Fruit fly (Drosophila melanogaster) whole organism, embryonic: ENCODE results near the gene CG3009.

Experiments
- Ada2b ChIP-seq: fragments of 200-800 bp; sonication (Bioruptor generic); IDR thresholded peaks from 2 replicates; pipeline ENCODE4 v1.3.6; 2022; ENCODE audit warnings: missing biosample characterization, missing genetic modification characterization
- Atf3 ChIP-seq: fragments of 200-800 bp; sonication (Bioruptor generic); optimal IDR thresholded peaks from 3 replicates; lab custom pipeline; 2016; ENCODE audit warnings: missing biosample characterization, missing genetic modification characterization
- CG10147 ChIP-seq: fragments of 200-800 bp; sonication (Bioruptor generic); optimal IDR thresholded peaks from 2 replicates; lab custom pipeline; 2019; ENCODE audit warnings: missing biosample characterization, mild to moderate bottlenecking, missing genetic modification characterization, moderate library complexity
- CG10959 ChIP-seq: fragments of 200-800 bp; sonication (Bioruptor generic); IDR thresholded peaks from 2 replicates; pipeline ENCODE4 v1.3.6; 2022; ENCODE audit warnings: missing biosample characterization, missing genetic modification characterization
- CG11398 ChIP-seq: fragments of 200-800 bp; sonication (Bioruptor generic); optimal IDR thresholded peaks from 2 replicates; lab custom pipeline; 2016; ENCODE audit warnings: missing biosample characterization, missing genetic modification characterization
- CG12744 ChIP-seq: fragments of 200-800 bp; sonication (Bioruptor generic); optimal IDR thresholded peaks from 2 replicates; lab custom pipeline; 2016; ENCODE audit warnings: missing biosample characterization, missing genetic modification characterization
- CG13424 ChIP-seq: fragments of 200-800 bp; sonication (Bioruptor generic); optimal IDR thresholded peaks from 2 replicates; lab custom pipeline; 2019; ENCODE audit warnings: missing biosample characterization, mild to moderate bottlenecking, missing genetic modification characterization, moderate library complexity
- CG14050 ChIP-seq: fragments of 200-800 bp; sonication (Bioruptor generic); IDR thresholded peaks from 3 replicates; pipeline ENCODE4 v1.3.6; 2022; ENCODE audit warnings: missing biosample characterization, missing genetic modification characterization
- CG14441 ChIP-seq: fragments of 200-800 bp; sonication (Bioruptor generic); IDR thresholded peaks from 2 replicates; pipeline ENCODE4 v1.3.6; 2022; ENCODE audit warnings: missing biosample characterization, missing genetic modification characterization
- CG1603 ChIP-seq: fragments of 200-800 bp; sonication (Bioruptor generic); optimal IDR thresholded peaks from 2 replicates; lab custom pipeline; 2019; ENCODE audit warnings: missing biosample characterization, mild to moderate bottlenecking, missing genetic modification characterization, moderate library complexity
- CG16779 ChIP-seq: fragments of 200-800 bp; sonication (Bioruptor generic); IDR thresholded peaks from 2 replicates; pipeline ENCODE4 v1.3.6; 2022; ENCODE audit warnings: missing biosample characterization, missing genetic modification characterization
- CG30020 ChIP-seq: fragments of 200-800 bp; optimal IDR thresholded peaks from 2 replicates; lab custom pipeline; 2019; ENCODE audit warnings: missing biosample characterization, mild to moderate bottlenecking, missing genetic modification characterization, moderate library complexity
- CG31388 ChIP-seq: fragments of 200-800 bp; sonication (Bioruptor generic); optimal IDR thresholded peaks from 2 replicates; lab custom pipeline; 2016; ENCODE audit warnings: missing biosample characterization, missing genetic modification characterization
- CG31441 ChIP-seq: fragments of 200-800 bp; sonication (Bioruptor generic); IDR thresholded peaks from 2 replicates; pipeline ENCODE4 v1.3.6; 2022; ENCODE audit warnings: missing biosample characterization, missing genetic modification characterization
- CG32772 ChIP-seq: fragments of 200-800 bp; sonication (Bioruptor generic); IDR thresholded peaks from 2 replicates; pipeline ENCODE4 v1.3.6; 2022; ENCODE audit warnings: missing biosample characterization, missing genetic modification characterization
- CG33213 ChIP-seq: fragments of 200-800 bp; sonication (Bioruptor generic); optimal IDR thresholded peaks from 3 replicates; lab custom pipeline; 2016; ENCODE audit warnings: missing biosample characterization, missing genetic modification characterization
- CG42726 ChIP-seq: fragments of 200-800 bp; sonication (Bioruptor generic); IDR thresholded peaks from 2 replicates; pipeline ENCODE4 v1.3.6; 2022; ENCODE audit warnings: missing biosample characterization, missing genetic modification characterization; ENCODE audit not compliant: partially characterized antibody
- CG6689 ChIP-seq: fragments of 200-800 bp; sonication (Bioruptor generic); IDR thresholded peaks from 2 replicates; pipeline ENCODE4 v1.3.6; 2022; ENCODE audit warnings: missing biosample characterization, missing genetic modification characterization
- CG6765 ChIP-seq: fragments of 200-800 bp; sonication (Bioruptor generic); optimal IDR thresholded peaks from 3 replicates; lab custom pipeline; 2017; ENCODE audit warnings: missing biosample characterization, mild to moderate bottlenecking, missing genetic modification characterization
- CG9817 ChIP-seq: fragments of 200-800 bp; sonication (Bioruptor generic); optimal IDR thresholded peaks from 2 replicates; lab custom pipeline; 2018; ENCODE audit warnings: missing biosample characterization, mild to moderate bottlenecking, missing genetic modification characterization, moderate library complexity
- Camta ChIP-seq: fragments of 200-800 bp; sonication (Bioruptor generic); optimal IDR thresholded peaks from 2 replicates; lab custom pipeline; 2016; ENCODE audit warnings: missing biosample characterization, missing genetic modification characterization
- E2f2 ChIP-seq: fragments of 200-800 bp; sonication (Bioruptor generic); IDR thresholded peaks from 2 replicates; pipeline ENCODE4 v1.3.6; 2022; ENCODE audit warnings: missing biosample characterization, missing genetic modification characterization
- Gsc ChIP-seq: fragments of 200-800 bp; sonication (Bioruptor generic); IDR thresholded peaks from 2 replicates; pipeline ENCODE4 v1.3.6; 2022; ENCODE audit warnings: missing biosample characterization, missing genetic modification characterization
- H15 ChIP-seq: fragments of 200-800 bp; sonication (Bioruptor generic); IDR thresholded peaks from 3 replicates; pipeline ENCODE4 v1.3.6; 2022; ENCODE audit warnings: missing biosample characterization, missing genetic modification characterization
- HmgD ChIP-seq: fragments of 200-800 bp; sonication (Bioruptor generic); optimal IDR thresholded peaks from 3 replicates; lab custom pipeline; 2016; ENCODE audit warnings: missing biosample characterization, missing genetic modification characterization
- Kr ChIP-seq: fragments of 200-800 bp; sonication (Bioruptor generic); optimal IDR thresholded peaks from 2 replicates; lab custom pipeline; 2017; ENCODE audit warnings: missing biosample characterization, mild to moderate bottlenecking, missing genetic modification characterization
- NC2β ChIP-seq: fragments of 200-800 bp; sonication (Bioruptor generic); optimal IDR thresholded peaks from 2 replicates; lab custom pipeline; 2016; ENCODE audit warnings: missing biosample characterization, missing genetic modification characterization
- PHDP ChIP-seq: fragments of 200-800 bp; sonication (Bioruptor generic); optimal IDR thresholded peaks from 3 replicates; lab custom pipeline; 2018; ENCODE audit warnings: missing biosample characterization, mild to moderate bottlenecking, missing genetic modification characterization, moderate library complexity
- Rfx ChIP-seq: fragments of 200-800 bp; sonication (Bioruptor generic); IDR thresholded peaks from 2 replicates; pipeline ENCODE4 v1.3.6; 2022; ENCODE audit warnings: missing biosample characterization, missing genetic modification characterization
- Ssrp ChIP-seq: fragments of 200-800 bp; sonication (Bioruptor generic); optimal IDR thresholded peaks from 2 replicates; lab custom pipeline; 2018; ENCODE audit warnings: missing biosample characterization, mild to moderate bottlenecking, missing genetic modification characterization, moderate library complexity
- bcd ChIP-seq: fragments of 200-800 bp; sonication (Bioruptor generic); optimal IDR thresholded peaks from 2 replicates; lab custom pipeline; 2017; ENCODE audit warnings: missing biosample characterization, mild to moderate bottlenecking, missing genetic modification characterization
- chinmo ChIP-seq: fragments of 200-800 bp; sonication (Bioruptor generic); IDR thresholded peaks from 4 replicates; pipeline ENCODE4 v1.3.6; 2022; ENCODE audit warnings: missing biosample characterization, missing genetic modification characterization; ENCODE audit not compliant: partially characterized antibody
- dm ChIP-seq: fragments of 200-800 bp; sonication (Bioruptor generic); optimal IDR thresholded peaks from 3 replicates; lab custom pipeline; 2016; ENCODE audit warnings: missing biosample characterization, missing genetic modification characterization
- dpn ChIP-seq, 2 experiments: fragments of 200-800 bp; sonication (Bioruptor generic); optimal IDR thresholded peaks; 3 replicates each; lab custom pipeline; 2016; ENCODE audit warnings: missing biosample characterization in 2 of 2, missing genetic modification characterization in 2 of 2
- fd3F ChIP-seq: fragments of 200-800 bp; sonication (Bioruptor generic); optimal IDR thresholded peaks from 2 replicates; lab custom pipeline; 2018; ENCODE audit warnings: missing biosample characterization, mild to moderate bottlenecking, missing genetic modification characterization, moderate library complexity
- fd64A ChIP-seq: fragments of 200-800 bp; sonication (Bioruptor generic); optimal IDR thresholded peaks from 3 replicates; lab custom pipeline; 2018; ENCODE audit warnings: missing biosample characterization, mild to moderate bottlenecking, missing genetic modification characterization
- gem ChIP-seq: fragments of 200-800 bp; sonication (Bioruptor generic); optimal IDR thresholded peaks from 2 replicates; lab custom pipeline; 2019; ENCODE audit warnings: missing biosample characterization, mild to moderate bottlenecking, missing genetic modification characterization, moderate library complexity
- gfzf ChIP-seq: fragments of 200-800 bp; sonication (Bioruptor generic); optimal IDR thresholded peaks from 2 replicates; lab custom pipeline; 2016; ENCODE audit warnings: missing biosample characterization, mild to moderate bottlenecking, missing genetic modification characterization, moderate library complexity
- hth ChIP-seq: fragments of >200 bp; optimal IDR thresholded peaks from 2 replicates; lab custom pipeline; 2017; ENCODE audit warnings: inconsistent platforms
- lola ChIP-seq, 3 experiments: fragments of >200 bp in 2 of 3; fragments of 200-800 bp in 1 of 3; sonication (Bioruptor generic) in 1 of 3; optimal IDR thresholded peaks; 2 replicates each; lab custom pipeline; 2017 to 2019; ENCODE audit warnings: missing biosample characterization in 3 of 3, missing genetic modification characterization in 3 of 3, mild to moderate bottlenecking in 1 of 3, moderate library complexity in 1 of 3
- maf-S ChIP-seq: fragments of 200-800 bp; sonication (Bioruptor generic); optimal IDR thresholded peaks from 2 replicates; lab custom pipeline; 2016; ENCODE audit warnings: missing biosample characterization, missing genetic modification characterization
- oc ChIP-seq: fragments of 200-800 bp; sonication (Bioruptor generic); optimal IDR thresholded peaks from 2 replicates; lab custom pipeline; 2018; ENCODE audit warnings: missing biosample characterization, mild to moderate bottlenecking, missing genetic modification characterization, moderate library complexity
- onecut ChIP-seq: fragments of 200-800 bp; sonication (Bioruptor generic); IDR thresholded peaks from 2 replicates; pipeline ENCODE4 v1.3.6; 2022; ENCODE audit warnings: missing biosample characterization, missing genetic modification characterization
- pan ChIP-seq, 4 experiments: fragments of >200 bp in 3 of 4; fragments of 200-800 bp in 1 of 4; sonication (Bioruptor generic) in 1 of 4; optimal IDR thresholded peaks in 3 of 4; IDR thresholded peaks in 1 of 4; 2 replicates each; pipeline versions ENCODE4 v1.3.6 to Lab custom; 2017 to 2022; ENCODE audit warnings: missing biosample characterization in 2 of 4, missing genetic modification characterization in 2 of 4, mixed read lengths in 1 of 4
- prd ChIP-seq, 3 experiments: fragments of >200 bp in 2 of 3; fragments of 200-800 bp in 1 of 3; sonication (Bioruptor generic) in 1 of 3; optimal IDR thresholded peaks in 2 of 3; IDR thresholded peaks in 1 of 3; 2 replicates in 2 of 3; 3 replicates in 1 of 3; pipeline versions ENCODE4 v1.3.6 to Lab custom; 2017 to 2022; ENCODE audit warnings: missing biosample characterization in 1 of 3, missing genetic modification characterization in 1 of 3
- salm ChIP-seq: fragments of 200-800 bp; sonication (Bioruptor generic); optimal IDR thresholded peaks from 2 replicates; lab custom pipeline; 2018; ENCODE audit warnings: missing biosample characterization, mild to moderate bottlenecking, missing genetic modification characterization
- slbo ChIP-seq: fragments of 200-800 bp; sonication (Bioruptor generic); IDR thresholded peaks from 2 replicates; pipeline ENCODE4 v1.3.6; 2022; ENCODE audit warnings: missing biosample characterization, missing genetic modification characterization
- sna ChIP-seq: fragments of 200-800 bp; sonication (Bioruptor generic); IDR thresholded peaks from 2 replicates; pipeline ENCODE4 v1.3.6; 2022; ENCODE audit warnings: missing biosample characterization, missing genetic modification characterization; ENCODE audit not compliant: partially characterized antibody
- so ChIP-seq: fragments of 200-800 bp; sonication (Bioruptor generic); IDR thresholded peaks from 3 replicates; pipeline ENCODE4 v1.3.6; 2022; ENCODE audit warnings: missing biosample characterization, missing genetic modification characterization
- sob ChIP-seq: fragments of 200-800 bp; sonication (Bioruptor generic); IDR thresholded peaks from 2 replicates; pipeline ENCODE4 v1.3.6; 2022; ENCODE audit warnings: missing biosample characterization, missing genetic modification characterization

CG3009 gene

dm6 chrX:4615684-4616292 is 50.7 kb downstream of the CG3009 start (continued):
- TF ChIP-seq CG13424 (tag; lab: Kevin White, UChicago) (no peak), CG31388 (no peak), gem (tag; lab: Kevin White, UChicago) (peak; percentile 31), CG6689 (GFP tag; lab: Robert Waterston, UW) (no peak), oc (tag; lab: Kevin White, UChicago) (no peak), Ssrp (tag; lab: Kevin White, UChicago) (no peak), CG32772 (0 out of 2 replicates have a peak, but pooled peaks have one; percentile 20), gfzf (GFP tag; lab: Kevin White, UChicago) (no peak), CG6765 (GFP tag; lab: Kevin White, UChicago) (no peak), chinmo (GFP tag; lab: Robert Waterston, UW) (no peak), NC2β (GFP tag; lab: Kevin White, UChicago) (no peak), CG14441 (0 out of 2 replicates have a peak, but pooled peaks have one; percentile 43), E2f2 (GFP tag; lab: Robert Waterston, UW) (no peak), fd3F (no peak), CG10959 (no peak), slbo (GFP tag; lab: Robert Waterston, UW) (no peak), Gsc (GFP tag; lab: Robert Waterston, UW) (no peak), H15 (GFP tag; lab: Robert Waterston, UW) (no peak), maf-S (GFP tag; lab: Kevin White, UChicago) (no peak), Camta (GFP tag; lab: Kevin White, UChicago) (no peak), CG11398 (GFP tag; lab: Kevin White, UChicago) (no peak), CG30020 (tag; lab: Kevin White, UChicago) (no peak), CG42726 (GFP tag; lab: Robert Waterston, UW) (no peak), fd64A (no peak), HmgD (GFP tag; lab: Kevin White, UChicago) (no peak), onecut (no peak), CG16779 (GFP tag; lab: Robert Waterston, UW) (no peak), CG12744 (GFP tag; lab: Kevin White, UChicago) (no peak), hth (lab: Kevin White, UChicago) (no peak), dm (GFP tag; lab: Kevin White, UChicago) (no peak), salm (tag; lab: Kevin White, UChicago) (no peak), Kr (GFP tag; lab: Kevin White, UChicago) (no peak), dpn (GFP tag; optimal IDR thresholded peaks at IDR 0.05; lab: Kevin White, UChicago) (no peak)

DNA sequence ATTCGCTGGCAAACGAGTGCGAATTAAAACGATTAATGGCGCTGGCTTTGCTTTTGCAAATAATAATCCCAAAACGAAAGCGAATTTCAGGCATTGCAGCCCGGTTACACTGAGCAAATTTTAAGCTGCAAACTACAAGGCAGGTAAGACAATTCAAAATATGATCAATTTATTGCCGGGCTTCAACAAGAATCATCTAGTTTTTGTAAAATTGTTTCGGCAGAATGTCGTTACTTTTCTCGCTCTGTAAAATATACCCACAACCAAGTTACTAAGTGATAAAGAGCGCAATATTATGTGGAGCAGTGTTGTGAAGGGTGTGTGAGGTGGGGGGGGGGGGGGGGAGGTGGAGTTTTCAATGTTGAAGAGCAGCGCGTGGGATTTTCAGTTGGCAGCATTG is 51.6 kb downstream of the CG3009 start:
- TF ChIP-seq sna (GFP tag; lab: Robert Waterston, UW) (no peak), CG9817 (no peak), CG33213 (GFP tag; lab: Kevin White, UChicago) (no peak), Atf3 (GFP tag; lab: Kevin White, UChicago) (no peak), prd (optimal IDR thresholded peaks at IDR 0.05; lab: Kevin White, UChicago) (no peak), prd (GFP tag; IDR thresholded peaks at IDR 0.05; lab: Robert Waterston, UW) (peak; percentile 44; the same call in 1 of the 3 replicates), CG14050 (GFP tag; lab: Robert Waterston, UW) (no peak), lola (GFP tag; optimal IDR thresholded peaks at IDR 0.05; lab: Kevin White, UChicago) (no peak), bcd (GFP tag; lab: Kevin White, UChicago) (no peak), pan (optimal IDR thresholded peaks at IDR 0.05; lab: Kevin White, UChicago) (no peak), pan (GFP tag; optimal IDR thresholded peaks at IDR 0.05 in 1 of 2, IDR thresholded peaks at IDR 0.05 in 1 of 2) (peak in 1 of 2 experiments; percentile 13), CG1603 (peak; percentile 29), CG10147 (no peak), PHDP (tag; lab: Kevin White, UChicago) (no peak), so (GFP tag; lab: Robert Waterston, UW) (no peak), sob (GFP tag; lab: Robert Waterston, UW) (no peak), Ada2b (GFP tag; lab: Robert Waterston, UW) (0 out of 2 replicates have a peak, but pooled peaks have one; percentile 20), Rfx (GFP tag; lab: Robert Waterston, UW) (0 out of 2 replicates have a peak, but pooled peaks have one; percentile 17), CG31441 (GFP tag; lab: Robert Waterston, UW) (no peak)
